Fruit fly (Drosophila melanogaster): ENCODE measurements around the gene frj.

- TF ChIP-seq CG13204 (GFP tag; optimal IDR thresholded peaks at IDR 0.05) (no peak), Pif1A (GFP tag; optimal IDR thresholded peaks at IDR 0.05) (no peak), CG4496 (GFP tag; IDR thresholded peaks at IDR 0.05) (no peak), CG34367 (tag; optimal IDR thresholded peaks at IDR 0.05) (no peak), CG14655 (GFP tag; optimal IDR thresholded peaks at IDR 0.05) (no peak)
These were observed 29.5 kb upstream of the frj start for dm6 chr2L:6426329-6426728.

All from whole organism, pupa.